Fruit fly (Drosophila melanogaster): ENCODE results near the gene Cyp4s3.

The Cyp4s3 gene

DNA sequence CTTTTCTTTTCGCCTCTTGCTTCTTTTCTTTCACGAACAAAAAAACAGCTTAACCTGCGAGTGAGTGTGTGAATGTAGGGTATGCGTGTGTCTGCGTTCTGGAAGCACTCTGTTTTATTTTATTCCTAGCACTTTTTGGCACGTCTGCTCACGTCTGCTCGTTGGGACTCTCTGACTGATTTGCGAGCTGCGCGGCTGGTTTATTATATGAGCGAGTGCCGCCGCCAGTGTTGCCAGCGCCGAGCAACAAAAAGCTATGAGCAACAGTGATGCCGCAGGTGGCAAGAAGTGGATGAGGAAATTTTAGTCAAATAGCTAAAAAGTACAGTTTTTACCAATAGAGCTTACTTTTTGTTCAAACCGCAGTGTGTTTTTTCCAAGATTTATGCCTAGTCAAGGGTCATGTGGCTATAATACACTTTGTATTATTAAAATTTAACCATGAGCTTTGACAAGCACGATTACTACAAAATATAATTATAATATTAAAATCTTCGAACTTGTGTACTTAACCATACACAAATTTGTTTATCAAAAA is 40.2 kb downstream of the Cyp4s3 start, which contains the start of gene Lsd-2 (continued):
- no peak for TF ChIP-seq CG10462 (GFP tag; optimal IDR thresholded peaks at IDR 0.05)
- TF ChIP-seq CG1529 (GFP tag; optimal IDR thresholded peaks at IDR 0.05), result no peak
- peak; percentile 15 for TF ChIP-seq CG1647 (GFP tag; optimal IDR thresholded peaks at IDR 0.05)
- no peak for TF ChIP-seq ro (GFP tag; IDR thresholded peaks at IDR 0.05)
- no peak for TF ChIP-seq prd (optimal IDR thresholded peaks at IDR 0.05)
- TF ChIP-seq prd (GFP tag; IDR thresholded peaks at IDR 0.05), result peak; percentile 39; the same call in 2 of the 3 replicates
- peak; percentile 53 for TF ChIP-seq CG2678 (tag; optimal IDR thresholded peaks at IDR 0.05)
- peak; percentile 48; the same call in 1 of the 2 replicates for TF ChIP-seq slbo (GFP tag; IDR thresholded peaks at IDR 0.05)
- peak; percentile 28 for TF ChIP-seq Dip3 (GFP tag; optimal IDR thresholded peaks at IDR 0.05)
- TF ChIP-seq ftz-f1 (GFP tag; optimal IDR thresholded peaks at IDR 0.05), result peak; percentile 27
- no peak for TF ChIP-seq Aef1 (GFP tag; IDR thresholded peaks at IDR 0.05)
- no peak for TF ChIP-seq zfh2 (GFP tag; optimal IDR thresholded peaks at IDR 0.05)
- TF ChIP-seq ac (GFP tag; optimal IDR thresholded peaks at IDR 0.05), result no peak
- peak; percentile 26 for TF ChIP-seq NC2β (GFP tag; optimal IDR thresholded peaks at IDR 0.05)
- peak; percentile 29 for TF ChIP-seq CG8089 (GFP tag; optimal IDR thresholded peaks at IDR 0.05)
- TF ChIP-seq ems (GFP tag; optimal IDR thresholded peaks at IDR 0.05), result peak; percentile 37
- peak; percentile 61 for TF ChIP-seq CG3163 (GFP tag; optimal IDR thresholded peaks at IDR 0.05)
- peak; percentile 30 for TF ChIP-seq CG12659 (GFP tag; optimal IDR thresholded peaks at IDR 0.05)
- peak; percentile 58 for TF ChIP-seq CG10543 (GFP tag; optimal IDR thresholded peaks at IDR 0.05)
- no peak for TF ChIP-seq gsb-n (tag; optimal IDR thresholded peaks at IDR 0.05)
- TF ChIP-seq CG12155 (GFP tag; optimal IDR thresholded peaks at IDR 0.05), result peak; percentile 81
- TF ChIP-seq NC2α (GFP tag; optimal IDR thresholded peaks at IDR 0.05), result peak; percentile 11
- TF ChIP-seq Atf3 (GFP tag; optimal IDR thresholded peaks at IDR 0.05), result no peak
- TF ChIP-seq CG9215 (GFP tag; IDR thresholded peaks at IDR 0.05), result peak; percentile 80
- TF ChIP-seq p53 (GFP tag; optimal IDR thresholded peaks at IDR 0.05), result peak; percentile 79
- TF ChIP-seq CG7839 (tag; optimal IDR thresholded peaks at IDR 0.05), result peak; percentile 5
- TF ChIP-seq lola (GFP tag; optimal IDR thresholded peaks at IDR 0.05), result peak in 1 of 3 experiments; percentile 31
- TF ChIP-seq mirr (GFP tag; optimal IDR thresholded peaks at IDR 0.05), result peak; percentile 38
- TF ChIP-seq Dek (tag; optimal IDR thresholded peaks at IDR 0.05), result no peak
- TF ChIP-seq CoRest (tag; optimal IDR thresholded peaks at IDR 0.05), result peak; percentile 43
- TF ChIP-seq Gsc (GFP tag; IDR thresholded peaks at IDR 0.05), result no peak
- TF ChIP-seq caup (GFP tag; optimal IDR thresholded peaks at IDR 0.05; ENCODE audit: severe bottlenecking), result peak; percentile 47
- no peak for TF ChIP-seq B-H1 (GFP tag; IDR thresholded peaks at IDR 0.05)
- TF ChIP-seq CG8924 (tag; optimal IDR thresholded peaks at IDR 0.05), result no peak
- TF ChIP-seq Sox100B (GFP tag; optimal IDR thresholded peaks at IDR 0.05), result peak; percentile 63
- peak; percentile 48; the same call in 1 of the 2 replicates for TF ChIP-seq NFAT (GFP tag; IDR thresholded peaks at IDR 0.05)
- peak; percentile 24 for TF ChIP-seq CG18619 (GFP tag; optimal IDR thresholded peaks at IDR 0.05)
- TF ChIP-seq sug (tag; optimal IDR thresholded peaks at IDR 0.05), result peak; percentile 29
- peak; percentile 38 for TF ChIP-seq CG3281 (GFP tag; optimal IDR thresholded peaks at IDR 0.05)
- TF ChIP-seq hkb (optimal IDR thresholded peaks at IDR 0.05), result no peak
- TF ChIP-seq hkb (GFP tag; IDR thresholded peaks at IDR 0.05), result peak; percentile 46; the same call in 1 of the 2 replicates
- peak; percentile 17 for TF ChIP-seq ind (GFP tag; optimal IDR thresholded peaks at IDR 0.05)
- TF ChIP-seq CG6813 (GFP tag; optimal IDR thresholded peaks at IDR 0.05), result peak; percentile 24
- peak; percentile 75 for TF ChIP-seq nom (GFP tag; optimal IDR thresholded peaks at IDR 0.05)
- TF ChIP-seq Blimp-1 (GFP tag; optimal IDR thresholded peaks at IDR 0.05), result peak; percentile 76
- peak; percentile 22 for TF ChIP-seq CG1792 (GFP tag; optimal IDR thresholded peaks at IDR 0.05)
- no peak for TF ChIP-seq insv (GFP tag; optimal IDR thresholded peaks at IDR 0.05)
- TF ChIP-seq chn (GFP tag; optimal IDR thresholded peaks at IDR 0.05), result no peak
- no peak for TF ChIP-seq klu (GFP tag; IDR thresholded peaks at IDR 0.05)
- 0 out of 3 replicates have a peak, but pooled peaks have one; percentile 29 for TF ChIP-seq ken (GFP tag; IDR thresholded peaks at IDR 0.05)
- no peak for TF ChIP-seq CG4820 (GFP tag; optimal IDR thresholded peaks at IDR 0.05)

Data from whole organism, embryonic.